Worm (Caenorhabditis elegans) whole organism, mixed stage, embryonic: ENCODE results near the gene sphk-1.
A peak's percentile ranks its signal among the peaks of the same experiment; 100 is the strongest.

Experiments used
- M03D4.4 ChIP-seq: sonication (generic microtip); optimal IDR thresholded peaks from 2 replicates; lab custom pipeline; 2017; ENCODE audit warnings: mild to moderate bottlenecking, missing genetic modification characterization, missing compliant biosample characterization
- bed-3 ChIP-seq: fragments of 200-800 bp; sonication (Bioruptor generic); optimal IDR thresholded peaks from 3 replicates; lab custom pipeline; 2018; ENCODE audit warnings: mild to moderate bottlenecking, missing genetic modification characterization, moderate library complexity, missing compliant biosample characterization
- blmp-1 ChIP-seq: fragments of 150-350 bp; optimal IDR thresholded peaks from 2 replicates; lab custom pipeline; 2014; ENCODE audit warnings: missing biosample characterization, missing genetic modification characterization
- ces-1 ChIP-seq: fragments of 150-350 bp; optimal IDR thresholded peaks from 2 replicates; lab custom pipeline; 2014; ENCODE audit warnings: missing biosample characterization, missing genetic modification reagents, missing genetic modification characterization
- cnd-1 ChIP-seq: fragments of 200-800 bp; sonication (Bioruptor generic); optimal IDR thresholded peaks from 2 replicates; lab custom pipeline; 2018; ENCODE audit warnings: mild to moderate bottlenecking, missing genetic modification characterization, missing compliant biosample characterization
- drap-1 ChIP-seq: fragments of 200-800 bp; sonication (Bioruptor generic); optimal IDR thresholded peaks from 3 replicates; lab custom pipeline; 2018; ENCODE audit warnings: mild to moderate bottlenecking, missing genetic modification characterization, missing compliant biosample characterization
- elt-1 ChIP-seq: sonication (generic microtip); optimal IDR thresholded peaks from 2 replicates; lab custom pipeline; 2017; ENCODE audit warnings: missing genetic modification characterization, mild to moderate bottlenecking, missing compliant biosample characterization, antibody characterized with exemption, moderate library complexity, borderline replicate concordance; ENCODE audit not compliant: insufficient read depth
- elt-3 ChIP-seq: fragments of 150-350 bp; optimal IDR thresholded peaks from 2 replicates; lab custom pipeline; 2014; ENCODE audit warnings: missing biosample characterization, missing genetic modification characterization
- hlh-1 ChIP-seq: fragments of 150-350 bp; optimal IDR thresholded peaks from 2 replicates; lab custom pipeline; 2014; ENCODE audit warnings: missing biosample characterization, missing genetic modification reagents, missing genetic modification characterization
- lin-32 ChIP-seq: fragments of 200-800 bp; sonication (Bioruptor generic); optimal IDR thresholded peaks from 2 replicates; lab custom pipeline; 2018; ENCODE audit warnings: mild to moderate bottlenecking, missing genetic modification characterization, missing compliant biosample characterization
- lsy-2 ChIP-seq: fragments of 150-350 bp; optimal IDR thresholded peaks from 2 replicates; lab custom pipeline; 2014; ENCODE audit warnings: missing biosample characterization, missing genetic modification characterization
- mab-5 ChIP-seq: fragments of 150-350 bp; optimal IDR thresholded peaks from 2 replicates; lab custom pipeline; 2014; ENCODE audit warnings: missing biosample characterization, missing genetic modification characterization
- mep-1 ChIP-seq: fragments of 150-350 bp; optimal IDR thresholded peaks from 2 replicates; lab custom pipeline; 2017; ENCODE audit warnings: missing biosample characterization, missing genetic modification reagents, missing genetic modification characterization, inconsistent platforms
- mls-2 ChIP-seq: sonication (generic microtip); optimal IDR thresholded peaks from 2 replicates; lab custom pipeline; 2016; ENCODE audit warnings: mild to moderate bottlenecking, missing genetic modification characterization, moderate library complexity, missing compliant biosample characterization
- nhr-12 ChIP-seq: fragments of 150-350 bp; optimal IDR thresholded peaks from 2 replicates; lab custom pipeline; 2014; ENCODE audit warnings: missing biosample characterization, missing genetic modification characterization
- nhr-2 ChIP-seq: fragments of 150-350 bp; optimal IDR thresholded peaks from 2 replicates; lab custom pipeline; 2014; ENCODE audit warnings: missing biosample characterization, missing genetic modification characterization
- nhr-28 ChIP-seq: fragments of 150-350 bp; optimal IDR thresholded peaks from 2 replicates; lab custom pipeline; 2014; ENCODE audit warnings: missing biosample characterization, missing genetic modification characterization
- nhr-76 ChIP-seq: sonication (generic microtip); optimal IDR thresholded peaks from 2 replicates; lab custom pipeline; 2017; ENCODE audit warnings: missing biosample characterization, missing genetic modification characterization
- snpc-4 ChIP-seq: fragments of 150-350 bp; optimal IDR thresholded peaks from 2 replicates; lab custom pipeline; 2014; ENCODE audit warnings: missing biosample characterization, missing genetic modification characterization
- sptf-1 ChIP-seq: sonication (generic microtip); optimal IDR thresholded peaks from 2 replicates; lab custom pipeline; 2017; ENCODE audit warnings: mild to moderate bottlenecking, missing genetic modification characterization, moderate library complexity, missing compliant biosample characterization
- tbx-8 ChIP-seq: fragments of 200-800 bp; sonication (Bioruptor generic); optimal IDR thresholded peaks from 2 replicates; lab custom pipeline; 2018; ENCODE audit warnings: mild to moderate bottlenecking, missing genetic modification characterization, moderate library complexity, missing compliant biosample characterization
- unc-120 ChIP-seq: sonication (generic microtip); optimal IDR thresholded peaks from 2 replicates; lab custom pipeline; 2017; ENCODE audit warnings: missing genetic modification characterization, missing compliant biosample characterization; ENCODE audit not compliant: poor library complexity, severe bottlenecking
- zip-8 ChIP-seq: fragments of 150-350 bp; optimal IDR thresholded peaks from 2 replicates; lab custom pipeline; 2014; ENCODE audit warnings: missing biosample characterization, missing genetic modification characterization
- ztf-11 ChIP-seq: fragments of 150-350 bp; optimal IDR thresholded peaks from 2 replicates; lab custom pipeline; 2014; ENCODE audit warnings: missing biosample characterization, missing genetic modification characterization

Gene sphk-1

DNA sequence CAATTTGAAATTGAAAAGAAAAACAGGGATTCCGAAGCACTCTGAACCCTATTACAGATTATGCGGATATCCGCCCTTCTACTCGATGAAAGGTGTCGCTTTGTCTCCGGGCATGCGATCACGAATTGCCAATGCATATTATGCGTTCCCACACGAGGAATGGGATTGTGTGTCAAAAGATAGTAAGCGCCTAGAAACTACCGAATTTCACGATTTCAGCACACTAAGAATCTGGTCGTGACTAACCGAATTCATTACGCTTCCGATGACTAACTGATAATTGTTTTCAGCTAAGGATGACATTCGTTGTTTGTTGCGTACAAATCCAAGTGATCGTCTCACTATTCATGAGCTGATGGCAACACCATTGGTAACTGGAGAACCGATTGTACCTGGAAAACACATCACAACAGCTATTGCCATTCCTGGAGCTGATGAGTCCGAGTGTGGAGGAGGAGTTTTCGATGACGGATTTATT lies 44.9 kb upstream of the sphk-1 start:
- no peak for TF ChIP-seq hlh-1 (tag; lab: Kevin White, UChicago)

DNA sequence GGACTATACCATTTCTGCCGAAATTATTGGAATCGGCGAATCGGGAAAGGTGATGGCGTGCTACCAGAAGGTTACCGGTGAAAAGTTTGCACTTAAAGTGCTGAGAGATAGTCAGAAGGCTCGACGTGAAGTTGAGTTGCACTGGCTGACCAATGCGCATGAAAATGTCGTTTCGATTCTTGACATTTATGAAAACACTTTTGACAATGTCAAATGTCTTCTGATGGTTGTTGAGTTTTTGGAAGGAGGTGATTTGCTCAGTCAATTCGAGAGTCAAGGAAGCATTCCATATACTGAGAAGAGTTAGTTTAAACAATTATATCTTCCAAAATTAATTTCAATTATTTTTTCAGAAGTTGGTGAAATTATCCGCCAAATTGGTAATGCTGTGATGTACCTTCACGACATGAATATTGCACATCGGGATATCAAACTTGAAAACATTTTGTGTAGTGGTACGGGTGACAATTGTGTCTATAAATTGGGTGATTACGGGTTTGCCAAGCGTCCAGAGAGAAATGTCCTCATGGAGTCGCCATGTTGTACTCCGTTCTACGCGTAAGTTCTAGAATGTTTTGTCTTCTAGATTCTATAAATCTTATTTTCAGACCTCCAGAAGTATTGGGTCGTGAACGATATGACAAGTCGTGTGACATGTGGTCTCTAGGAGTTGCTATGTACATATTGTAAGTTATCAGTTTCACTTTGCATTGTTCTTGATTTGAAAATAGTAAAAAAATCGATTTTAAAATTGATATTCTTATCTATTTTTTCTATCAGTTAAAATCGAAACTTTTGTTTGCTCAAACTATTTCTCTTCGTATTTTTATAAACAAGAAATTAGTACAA lies 44.2 kb upstream of the sphk-1 start:
- TF ChIP-seq mls-2 (tag; lab: Kevin White, UChicago) (no peak), elt-1 (no peak), nhr-76 (no peak), unc-120 (tag; lab: Kevin White, UChicago) (no peak), mep-1 (no peak), nhr-12 (tag; lab: Kevin White, UChicago) (no peak), snpc-4 (no peak), bed-3 (no peak), elt-3 (tag; lab: Kevin White, UChicago) (no peak)

DNA sequence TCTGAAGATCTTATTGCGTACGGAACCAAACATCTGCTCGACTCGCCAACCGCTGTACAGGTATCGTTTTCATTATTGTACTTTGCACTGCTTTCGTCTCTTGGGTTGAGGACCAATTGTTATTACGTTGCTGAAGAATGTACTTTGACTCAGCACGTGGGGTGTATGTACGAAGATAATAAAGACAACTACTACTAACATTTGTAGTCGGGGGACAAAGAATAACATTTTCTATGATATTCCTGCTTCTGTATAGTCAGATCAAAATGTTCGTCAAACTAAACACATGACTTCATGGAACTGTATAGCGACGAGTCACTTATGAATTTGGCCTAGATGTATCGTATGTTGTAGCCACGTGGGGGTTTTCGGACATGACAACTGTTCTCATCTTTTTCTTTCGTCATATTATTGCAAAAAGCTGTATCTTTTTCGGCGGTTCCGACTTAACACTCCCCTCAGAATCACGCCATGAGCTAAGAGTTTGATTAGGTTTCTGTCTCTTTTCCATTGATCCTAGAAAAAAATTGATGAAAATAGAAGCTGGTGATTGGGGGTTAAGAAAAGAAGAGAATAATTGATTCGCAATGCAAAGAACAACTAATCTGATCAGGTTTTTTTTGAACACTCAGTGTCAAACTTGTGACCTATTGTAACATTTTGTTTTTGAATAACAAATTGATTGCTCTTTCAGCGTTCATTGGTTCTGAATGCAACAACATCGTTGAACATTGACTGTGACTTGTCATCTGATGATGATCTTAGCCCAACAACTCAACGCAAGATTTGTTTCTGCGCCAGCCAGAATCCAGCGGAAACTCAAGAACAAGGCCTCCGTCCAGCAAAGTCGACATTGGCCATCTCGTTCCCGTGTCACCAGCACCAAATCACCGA lies 43.3 kb upstream of the sphk-1 start:
- TF ChIP-seq ces-1 (GFP tag; lab: Kevin White, UChicago) = no peak
- no peak for TF ChIP-seq lin-32 (GFP tag; lab: Kevin White, UChicago)
- TF ChIP-seq blmp-1 (tag; lab: Kevin White, UChicago) = no peak
- no peak for TF ChIP-seq mab-5 (tag; lab: Kevin White, UChicago)
- TF ChIP-seq sptf-1 (tag; lab: Kevin White, UChicago) = no peak
- no peak for TF ChIP-seq nhr-28 (tag; lab: Kevin White, UChicago)
- TF ChIP-seq tbx-8 (GFP tag; lab: Kevin White, UChicago) = no peak
- no peak for TF ChIP-seq ztf-11
- TF ChIP-seq elt-1 = no peak
- no peak for TF ChIP-seq drap-1 (GFP tag; lab: Kevin White, UChicago)
- no peak for TF ChIP-seq M03D4.4 (tag; lab: Kevin White, UChicago)
- TF ChIP-seq zip-8 (tag; lab: Kevin White, UChicago) = no peak
- no peak for TF ChIP-seq lsy-2 (tag; lab: Kevin White, UChicago)
- no peak for TF ChIP-seq nhr-12 (tag; lab: Kevin White, UChicago)

DNA sequence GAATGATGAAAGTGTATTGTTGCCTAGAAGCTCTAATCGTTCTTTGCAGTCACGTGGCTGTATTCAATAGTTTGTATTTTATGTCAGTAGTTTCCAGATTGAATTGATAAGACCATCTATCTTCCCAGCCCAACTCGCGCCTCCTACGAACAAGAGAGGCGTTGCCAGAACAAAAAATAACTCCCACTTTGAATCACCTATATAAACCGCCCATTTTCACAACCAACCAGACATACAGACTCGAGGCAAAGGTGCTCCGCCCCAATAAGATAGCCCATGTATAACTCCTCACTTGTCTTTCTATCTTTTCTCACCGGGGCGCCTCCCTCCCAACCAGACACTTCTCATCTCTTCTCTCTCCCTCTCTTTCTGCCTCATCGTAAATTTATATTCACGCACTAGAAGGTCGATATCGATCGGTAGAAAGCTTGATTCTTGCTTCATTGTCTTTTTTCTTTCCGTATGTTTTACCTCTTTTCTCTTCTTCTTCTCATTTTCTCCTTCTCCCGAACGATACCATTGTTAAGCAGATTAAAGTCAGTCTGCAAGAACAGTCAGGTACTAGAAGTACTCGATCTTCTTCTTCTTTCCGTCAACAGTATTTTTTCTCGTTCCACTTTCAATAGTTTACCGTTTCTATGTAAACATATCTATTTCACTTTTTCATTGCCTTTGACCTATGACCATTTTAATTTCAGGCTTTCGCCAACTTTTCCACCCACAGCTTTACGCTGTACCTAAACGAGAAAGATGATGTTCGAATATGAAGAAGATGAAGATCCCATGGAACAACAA lies 42.1 kb upstream of the sphk-1 start, which contains the start of gene mak-1:
mak-1 (plus strand) TSS at position 693 of the 795 bp plus-strand sequence.
- TF ChIP-seq unc-120 (tag; lab: Kevin White, UChicago) = peak; percentile 29
- no peak for TF ChIP-seq nhr-2 (tag; lab: Kevin White, UChicago)

DNA sequence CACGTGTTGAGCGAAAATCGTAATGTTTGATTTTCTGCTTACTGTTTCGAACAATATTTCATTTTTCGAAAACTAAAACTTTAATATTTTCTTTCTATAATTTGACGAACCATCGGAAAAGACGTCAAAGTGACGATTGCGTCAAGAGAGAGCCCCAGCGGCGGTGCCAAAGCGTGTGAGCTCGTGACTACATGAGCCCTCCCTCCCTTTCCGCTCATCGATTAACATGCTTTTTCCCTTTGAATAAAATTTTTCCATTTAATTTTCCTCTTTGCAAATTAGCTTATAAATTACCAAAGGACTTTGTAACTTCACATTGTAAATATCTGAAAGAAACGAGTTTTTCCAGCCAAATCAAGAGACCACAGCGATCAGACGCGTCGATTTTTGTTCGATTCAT lies 41.5 kb upstream of the sphk-1 start:
- TF ChIP-seq nhr-28 (tag; lab: Kevin White, UChicago) (no peak), blmp-1 (tag; lab: Kevin White, UChicago) (no peak)

DNA sequence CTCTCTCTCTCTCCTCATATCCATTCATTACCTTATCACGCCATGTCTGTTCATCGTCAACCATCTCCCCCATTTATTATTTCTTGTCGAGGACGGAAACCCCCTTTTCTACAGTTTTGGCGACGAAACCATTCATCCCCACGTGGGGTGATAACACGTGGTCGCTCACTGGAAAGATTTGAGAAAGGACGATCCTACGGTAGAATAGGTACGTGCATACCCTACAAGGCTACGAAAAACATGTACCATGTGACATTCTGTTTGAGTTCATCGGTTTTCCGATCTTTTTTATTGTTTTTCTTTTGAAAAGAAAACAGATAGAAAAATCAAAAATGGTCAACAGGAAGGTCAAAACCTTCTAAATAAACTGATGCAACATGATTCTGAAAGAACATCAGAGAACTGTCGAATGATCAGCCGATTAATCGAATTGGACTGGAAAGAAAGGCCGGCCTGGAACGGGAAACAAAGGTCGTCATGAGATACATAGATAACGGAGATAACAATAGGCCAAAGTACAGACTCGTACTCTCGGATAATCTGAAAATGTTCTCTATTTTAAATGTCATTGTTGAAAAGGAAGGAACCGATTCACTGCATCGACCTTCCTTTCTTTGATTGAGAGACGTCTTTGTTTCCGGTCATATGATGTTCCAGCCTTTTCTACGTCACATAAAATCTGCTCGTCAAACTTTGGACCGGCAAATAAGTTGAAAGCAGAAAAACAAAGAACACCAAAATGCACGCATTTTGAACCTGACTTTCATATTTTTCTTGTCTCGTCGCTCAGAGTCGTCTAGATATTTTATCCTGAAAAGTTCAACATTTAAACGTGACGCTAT lies 40.8 kb upstream of the sphk-1 start:
- TF ChIP-seq cnd-1 (no peak), lin-32 (GFP tag; lab: Kevin White, UChicago) (no peak), nhr-76 (no peak), M03D4.4 (tag; lab: Kevin White, UChicago) (no peak)
